Fruit fly (Drosophila melanogaster) whole organism, embryonic: ENCODE measurements around the gene lectin-29Ca.

Experiments
- ATbp ChIP-seq: fragments of 200-800 bp; sonication (Bioruptor generic); optimal IDR thresholded peaks from 2 replicates; lab custom pipeline; 2017; ENCODE audit warnings: missing biosample characterization, mild to moderate bottlenecking, missing genetic modification characterization, missing genetic modification reagents
- C15 ChIP-seq: fragments of 200-800 bp; sonication (Bioruptor generic); IDR thresholded peaks from 3 replicates; pipeline ENCODE4 v1.3.6; 2022; ENCODE audit warnings: missing biosample characterization, missing genetic modification characterization
- CG10267 ChIP-seq: fragments of 200-800 bp; sonication (Bioruptor generic); optimal IDR thresholded peaks from 2 replicates; lab custom pipeline; 2018; ENCODE audit warnings: missing biosample characterization, mild to moderate bottlenecking, missing genetic modification characterization, moderate library complexity
- CG12219 ChIP-seq: fragments of 200-800 bp; sonication (Bioruptor generic); optimal IDR thresholded peaks from 3 replicates; lab custom pipeline; 2018; ENCODE audit warnings: missing biosample characterization, mild to moderate bottlenecking, missing genetic modification characterization
- CG12942 ChIP-seq: fragments of 200-800 bp; sonication (Bioruptor generic); optimal IDR thresholded peaks from 3 replicates; lab custom pipeline; 2016; ENCODE audit warnings: missing biosample characterization, missing genetic modification characterization
- CG15073 ChIP-seq: fragments of 200-800 bp; sonication (Bioruptor generic); optimal IDR thresholded peaks from 2 replicates; lab custom pipeline; 2016; ENCODE audit warnings: missing biosample characterization, missing genetic modification characterization
- CG1602 ChIP-seq: fragments of 200-800 bp; sonication (Bioruptor generic); optimal IDR thresholded peaks from 3 replicates; lab custom pipeline; 2016; ENCODE audit warnings: missing biosample characterization, missing genetic modification characterization
- CG18764 ChIP-seq: fragments of 200-800 bp; sonication (Bioruptor generic); optimal IDR thresholded peaks from 3 replicates; lab custom pipeline; 2016; ENCODE audit warnings: missing biosample characterization, missing genetic modification characterization
- CG34422 ChIP-seq: fragments of 200-800 bp; sonication (Bioruptor generic); IDR thresholded peaks from 3 replicates; pipeline ENCODE4 v1.3.6; 2022; ENCODE audit warnings: missing biosample characterization, missing genetic modification characterization
- CG3838 ChIP-seq: fragments of 200-800 bp; sonication (Bioruptor generic); optimal IDR thresholded peaks from 3 replicates; lab custom pipeline; 2016; ENCODE audit warnings: missing biosample characterization, missing genetic modification characterization
- CG3847 ChIP-seq: fragments of 200-800 bp; sonication (Bioruptor generic); IDR thresholded peaks from 2 replicates; pipeline ENCODE4 v1.3.6; 2022; ENCODE audit warnings: missing biosample characterization, missing genetic modification characterization
- CG7357 ChIP-seq: fragments of 200-800 bp; sonication (Bioruptor generic); IDR thresholded peaks from 3 replicates; pipeline ENCODE4 v1.3.6; 2022; ENCODE audit warnings: missing biosample characterization, missing genetic modification characterization
- CG7987 ChIP-seq: fragments of 200-800 bp; sonication (Bioruptor generic); optimal IDR thresholded peaks from 2 replicates; lab custom pipeline; 2018; ENCODE audit warnings: missing biosample characterization, mild to moderate bottlenecking, missing genetic modification characterization, moderate library complexity
- CG8924 ChIP-seq: fragments of 200-800 bp; optimal IDR thresholded peaks from 3 replicates; lab custom pipeline; 2019; ENCODE audit warnings: missing biosample characterization, mild to moderate bottlenecking, missing genetic modification characterization, moderate library complexity
- CG8944 ChIP-seq: fragments of 200-800 bp; sonication (Bioruptor generic); optimal IDR thresholded peaks from 3 replicates; lab custom pipeline; 2016; ENCODE audit warnings: missing biosample characterization, missing genetic modification characterization
- CG9609 ChIP-seq: fragments of 200-800 bp; sonication (Bioruptor generic); optimal IDR thresholded peaks from 3 replicates; lab custom pipeline; 2016; ENCODE audit warnings: missing biosample characterization, missing genetic modification characterization
- Chrac-16 ChIP-seq: fragments of 200-800 bp; sonication (Bioruptor generic); optimal IDR thresholded peaks from 3 replicates; lab custom pipeline; 2016; ENCODE audit warnings: missing biosample characterization, missing genetic modification characterization
- Dbx ChIP-seq: fragments of 200-800 bp; sonication (Bioruptor generic); IDR thresholded peaks from 3 replicates; pipeline ENCODE4 v1.3.6; 2022; ENCODE audit warnings: missing biosample characterization, missing genetic modification characterization
- Dref ChIP-seq: fragments of 200-800 bp; sonication (Bioruptor generic); IDR thresholded peaks from 2 replicates; pipeline ENCODE4 v1.3.6; 2022; ENCODE audit warnings: missing biosample characterization, missing genetic modification characterization
- Lim3 ChIP-seq: fragments of 200-800 bp; sonication (Bioruptor generic); IDR thresholded peaks from 2 replicates; pipeline ENCODE4 v1.3.6; 2022; ENCODE audit warnings: missing biosample characterization, missing genetic modification characterization
- MBD-R2 ChIP-seq: fragments of 200-800 bp; sonication (Bioruptor generic); IDR thresholded peaks from 2 replicates; pipeline ENCODE4 v1.3.6; 2022; ENCODE audit warnings: missing biosample characterization, missing genetic modification characterization
- Med ChIP-seq: fragments of 200-800 bp; sonication (Bioruptor generic); peaks from one replicate; lab custom pipeline; 2016; ENCODE audit warnings: missing biosample characterization, missing genetic modification characterization, mild to moderate bottlenecking, inconsistent platforms, moderate library complexity
- Nf-YC ChIP-seq: fragments of 200-800 bp; optimal IDR thresholded peaks from 3 replicates; lab custom pipeline; 2019; ENCODE audit warnings: missing biosample characterization, mild to moderate bottlenecking, missing genetic modification characterization, moderate library complexity
- NfI ChIP-seq: fragments of 200-800 bp; sonication (Bioruptor generic); optimal IDR thresholded peaks from 3 replicates; lab custom pipeline; 2018; ENCODE audit warnings: missing biosample characterization, mild to moderate bottlenecking, missing genetic modification characterization, moderate library complexity
- Pdp1 ChIP-seq, 2 experiments: fragments of 200-800 bp; sonication (Bioruptor generic); optimal IDR thresholded peaks; 3 replicates each; lab custom pipeline; 2016; ENCODE audit warnings: missing biosample characterization in 2 of 2, missing genetic modification characterization in 2 of 2, mild to moderate bottlenecking in 1 of 2, moderate library complexity in 1 of 2
- Six4 ChIP-seq: fragments of 200-800 bp; sonication (Bioruptor generic); optimal IDR thresholded peaks from 2 replicates; lab custom pipeline; 2016; ENCODE audit warnings: missing biosample characterization, missing genetic modification characterization
- Sox100B ChIP-seq: fragments of 200-800 bp; sonication (Bioruptor generic); optimal IDR thresholded peaks from 3 replicates; lab custom pipeline; 2018; ENCODE audit warnings: missing biosample characterization, mild to moderate bottlenecking, missing genetic modification characterization
- Spps ChIP-seq: fragments of 200-800 bp; sonication (Bioruptor generic); optimal IDR thresholded peaks from 2 replicates; lab custom pipeline; 2018; ENCODE audit warnings: missing biosample characterization, mild to moderate bottlenecking, missing genetic modification characterization
- Ssrp ChIP-seq: fragments of 200-800 bp; sonication (Bioruptor generic); optimal IDR thresholded peaks from 2 replicates; lab custom pipeline; 2018; ENCODE audit warnings: missing biosample characterization, mild to moderate bottlenecking, missing genetic modification characterization, moderate library complexity
- TFAM ChIP-seq: fragments of 200-800 bp; sonication (Bioruptor generic); optimal IDR thresholded peaks from 2 replicates; lab custom pipeline; 2017; ENCODE audit warnings: missing biosample characterization, missing genetic modification characterization, inconsistent platforms
- al ChIP-seq: fragments of 200-800 bp; sonication (Bioruptor generic); IDR thresholded peaks from 2 replicates; pipeline ENCODE4 v1.3.6; 2022; ENCODE audit warnings: missing biosample characterization, missing genetic modification characterization
- bab2 ChIP-seq: fragments of 200-800 bp; sonication (Bioruptor generic); optimal IDR thresholded peaks from 2 replicates; lab custom pipeline; 2016; ENCODE audit warnings: missing biosample characterization, missing genetic modification characterization
- esg ChIP-seq: fragments of 200-800 bp; sonication (Bioruptor generic); conservative IDR thresholded peaks from 2 replicates; pipeline ENCODE4 v1.3.6; 2022; ENCODE audit warnings: missing biosample characterization, missing genetic modification characterization
- hb ChIP-seq: fragments of 200-800 bp; sonication (Bioruptor generic); IDR thresholded peaks from 3 replicates; pipeline ENCODE4 v1.3.6; 2022; ENCODE audit warnings: missing biosample characterization, missing genetic modification characterization; ENCODE audit not compliant: partially characterized antibody
- ind ChIP-seq: fragments of 200-800 bp; sonication (Bioruptor generic); optimal IDR thresholded peaks from 3 replicates; lab custom pipeline; 2016; ENCODE audit warnings: missing biosample characterization, missing genetic modification characterization
- inv ChIP-seq: fragments of 200-800 bp; sonication (Bioruptor generic); IDR thresholded peaks from 2 replicates; pipeline ENCODE4 v1.3.6; 2022; ENCODE audit warnings: missing biosample characterization, missing genetic modification characterization; ENCODE audit not compliant: partially characterized antibody
- lab ChIP-seq: fragments of 200-800 bp; sonication (Bioruptor generic); optimal IDR thresholded peaks from 3 replicates; lab custom pipeline; 2017; ENCODE audit warnings: missing biosample characterization, missing genetic modification characterization, mild to moderate bottlenecking, moderate library complexity, missing genetic modification reagents
- lola ChIP-seq, 3 experiments: fragments of >200 bp in 2 of 3; fragments of 200-800 bp in 1 of 3; sonication (Bioruptor generic) in 1 of 3; optimal IDR thresholded peaks; 2 replicates each; lab custom pipeline; 2017 to 2019; ENCODE audit warnings: missing biosample characterization in 3 of 3, missing genetic modification characterization in 3 of 3, mild to moderate bottlenecking in 1 of 3, moderate library complexity in 1 of 3
- mam ChIP-seq: fragments of 200-800 bp; sonication (Bioruptor generic); optimal IDR thresholded peaks from 3 replicates; lab custom pipeline; 2016; ENCODE audit warnings: missing biosample characterization, missing genetic modification characterization
- nerfin-2 ChIP-seq: fragments of 200-800 bp; sonication (Bioruptor generic); IDR thresholded peaks from 2 replicates; pipeline ENCODE4 v1.3.6; 2022; ENCODE audit warnings: missing biosample characterization, missing genetic modification characterization; ENCODE audit not compliant: partially characterized antibody
- sens ChIP-seq: fragments of 200-800 bp; sonication (Bioruptor generic); peaks from one replicate; lab custom pipeline; 2016; ENCODE audit warnings: missing biosample characterization, missing genetic modification characterization
- so ChIP-seq: fragments of 200-800 bp; sonication (Bioruptor generic); IDR thresholded peaks from 3 replicates; pipeline ENCODE4 v1.3.6; 2022; ENCODE audit warnings: missing biosample characterization, missing genetic modification characterization
- stc ChIP-seq: fragments of 200-800 bp; sonication (Bioruptor generic); IDR thresholded peaks from 2 replicates; pipeline ENCODE4 v1.3.6; 2022; ENCODE audit warnings: missing biosample characterization, missing genetic modification characterization
- sug ChIP-seq: fragments of 200-800 bp; optimal IDR thresholded peaks from 2 replicates; lab custom pipeline; 2019; ENCODE audit warnings: missing biosample characterization, mild to moderate bottlenecking, missing genetic modification characterization, moderate library complexity
- tin ChIP-seq: fragments of 200-800 bp; sonication (Bioruptor generic); optimal IDR thresholded peaks from 3 replicates; lab custom pipeline; 2016; ENCODE audit warnings: missing biosample characterization, missing genetic modification characterization
- trem ChIP-seq: fragments of 200-800 bp; optimal IDR thresholded peaks from 3 replicates; lab custom pipeline; 2019; ENCODE audit warnings: missing biosample characterization, mild to moderate bottlenecking, missing genetic modification characterization, moderate library complexity
- unpg ChIP-seq: fragments of 200-800 bp; sonication (Bioruptor generic); optimal IDR thresholded peaks from 3 replicates; lab custom pipeline; 2018; ENCODE audit warnings: missing biosample characterization, mild to moderate bottlenecking, missing genetic modification characterization, moderate library complexity
- wor ChIP-seq: fragments of 200-800 bp; sonication (Bioruptor generic); IDR thresholded peaks from 2 replicates; pipeline ENCODE4 v1.3.6; 2022; ENCODE audit warnings: missing biosample characterization, missing genetic modification characterization
- zen2 ChIP-seq: fragments of 200-800 bp; sonication (Bioruptor generic); IDR thresholded peaks from 3 replicates; pipeline ENCODE4 v1.3.6; 2022; ENCODE audit warnings: missing biosample characterization, missing genetic modification characterization; ENCODE audit not compliant: partially characterized antibody
- zfh1 ChIP-seq: fragments of 200-800 bp; sonication (Bioruptor generic); IDR thresholded peaks from 3 replicates; pipeline ENCODE4 v1.3.6; 2022; ENCODE audit warnings: missing biosample characterization, missing genetic modification characterization

The lectin-29Ca gene

DNA sequence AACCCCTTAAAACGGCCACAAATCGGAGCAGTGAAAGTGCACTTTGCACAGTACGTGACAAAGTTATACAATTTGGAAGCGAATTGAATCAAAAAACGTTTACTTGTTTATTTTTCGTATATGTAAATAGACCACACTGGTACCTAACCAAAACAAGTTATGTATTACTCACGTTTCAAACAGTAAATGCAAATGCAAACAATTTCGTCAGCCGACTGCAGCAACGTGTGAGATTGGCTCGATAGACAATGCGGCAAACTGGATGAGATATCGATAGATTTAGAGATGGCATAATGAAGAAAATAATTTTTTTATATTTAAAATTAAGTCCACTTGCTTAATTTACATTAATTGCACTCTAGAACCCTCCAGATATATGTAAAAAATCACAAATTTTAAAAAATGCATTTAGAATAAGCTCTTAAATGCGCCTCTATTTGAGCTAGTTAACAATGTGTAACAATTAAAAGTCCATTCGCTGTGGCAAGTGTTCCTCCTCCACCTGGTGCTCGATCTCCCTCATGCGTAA is 12.5 kb downstream of the lectin-29Ca start, which contains the start of gene AlaRS (continued):
- TF ChIP-seq CG34422 (GFP tag; lab: Robert Waterston, UW) (0 out of 3 replicates have a peak, but pooled peaks have one; percentile 26), esg (GFP tag; lab: Robert Waterston, UW) (peak; percentile 18; the same call in 1 of the 2 replicates), unpg (GFP tag; lab: Kevin White, UChicago) (peak; percentile 41), CG18764 (GFP tag; lab: Kevin White, UChicago) (peak; percentile 7), Chrac-16 (peak; percentile 16), ind (GFP tag; lab: Kevin White, UChicago) (peak; percentile 25), zen2 (peak; percentile 59; the same call in 1 of the 3 replicates), CG7357 (GFP tag; lab: Robert Waterston, UW) (no peak), tin (GFP tag; lab: Kevin White, UChicago) (peak; percentile 19), CG1602 (peak; percentile 3), CG8944 (GFP tag; lab: Kevin White, UChicago) (no peak), CG10267 (peak; percentile 67), Nf-YC (tag; lab: Kevin White, UChicago) (peak; percentile 40), CG12942 (peak; percentile 4), MBD-R2 (GFP tag; lab: Robert Waterston, UW) (peak; percentile 72), mam (GFP tag; lab: Kevin White, UChicago) (peak; percentile 25), Pdp1 (GFP tag; optimal IDR thresholded peaks at IDR 0.05; lab: Kevin White, UChicago) (peak in 1 of 2 experiments; percentile 60), Lim3 (GFP tag; lab: Robert Waterston, UW) (no peak), zfh1 (GFP tag; lab: Robert Waterston, UW) (peak; percentile 16; the same call in 1 of the 3 replicates), CG9609 (GFP tag; lab: Kevin White, UChicago) (no peak), stc (GFP tag; lab: Robert Waterston, UW) (0 out of 2 replicates have a peak, but pooled peaks have one; percentile 21), TFAM (GFP tag; lab: Kevin White, UChicago) (no peak), Ssrp (tag; lab: Kevin White, UChicago) (peak; percentile 4), CG7987 (GFP tag; lab: Kevin White, UChicago) (no peak), Spps (peak; percentile 23), inv (GFP tag; lab: Robert Waterston, UW) (peak; percentile 46), hb (GFP tag; lab: Robert Waterston, UW) (peak; percentile 45; the same call in 1 of the 3 replicates), C15 (no peak), CG15073 (GFP tag; lab: Kevin White, UChicago) (no peak), nerfin-2 (peak; percentile 36; the same call in 1 of the 2 replicates), so (GFP tag; lab: Robert Waterston, UW) (no peak), trem (tag; lab: Kevin White, UChicago) (peak; percentile 53), CG3838 (no peak), lola (GFP tag; optimal IDR thresholded peaks at IDR 0.05; lab: Kevin White, UChicago) (peak in 1 of 3 experiments; percentile 29), ATbp (GFP tag; lab: Kevin White, UChicago) (peak; percentile 44), al (GFP tag; lab: Robert Waterston, UW) (no peak), sens (GFP tag; lab: Kevin White, UChicago) (peak; percentile 88), CG8924 (tag; lab: Kevin White, UChicago) (peak; percentile 28), Dbx (GFP tag; lab: Robert Waterston, UW) (0 out of 3 replicates have a peak, but pooled peaks have one; percentile 6), Sox100B (GFP tag; lab: Kevin White, UChicago) (peak; percentile 26), NfI (GFP tag; lab: Kevin White, UChicago) (peak; percentile 4), sug (peak; percentile 33), Six4 (GFP tag; lab: Kevin White, UChicago) (peak; percentile 18), wor (GFP tag; lab: Robert Waterston, UW) (no peak), Dref (GFP tag; lab: Robert Waterston, UW) (peak; percentile 68), CG3847 (0 out of 2 replicates have a peak, but pooled peaks have one; percentile 9), CG12219 (GFP tag; lab: Kevin White, UChicago) (peak; percentile 3), lab (GFP tag; lab: Kevin White, UChicago) (peak; percentile 27), bab2 (GFP tag; lab: Kevin White, UChicago) (no peak), Med (GFP tag; lab: Kevin White, UChicago) (peak; percentile 75)
